Fruit fly (Drosophila melanogaster) whole organism, embryonic: ENCODE data around the gene CG34034.
A peak's percentile ranks its signal among the peaks of the same experiment; 100 is the strongest.

ENCODE experiments used
- BtbVII ChIP-seq: fragments of 200-800 bp; sonication (Bioruptor generic); optimal IDR thresholded peaks from 3 replicates; lab custom pipeline; 2017; ENCODE audit warnings: missing biosample characterization, mild to moderate bottlenecking, missing genetic modification characterization
- CG10321 ChIP-seq: fragments of 200-800 bp; sonication (Bioruptor generic); IDR thresholded peaks from 2 replicates; pipeline ENCODE4 v1.3.6; 2022; ENCODE audit warnings: missing biosample characterization, missing genetic modification characterization
- CG11456 ChIP-seq: fragments of 200-800 bp; sonication (Bioruptor generic); IDR thresholded peaks from 3 replicates; pipeline ENCODE4 v1.3.6; 2022; ENCODE audit warnings: missing biosample characterization, missing genetic modification characterization
- CG11695 ChIP-seq: fragments of 200-800 bp; sonication (Bioruptor generic); IDR thresholded peaks from 3 replicates; pipeline ENCODE4 v1.3.6; 2022; ENCODE audit warnings: missing biosample characterization, missing genetic modification characterization
- CG11723 ChIP-seq: fragments of 200-800 bp; sonication (Bioruptor generic); optimal IDR thresholded peaks from 2 replicates; lab custom pipeline; 2017; ENCODE audit warnings: missing biosample characterization, mild to moderate bottlenecking, missing genetic modification characterization
- CG12219 ChIP-seq: fragments of 200-800 bp; sonication (Bioruptor generic); optimal IDR thresholded peaks from 3 replicates; lab custom pipeline; 2018; ENCODE audit warnings: missing biosample characterization, mild to moderate bottlenecking, missing genetic modification characterization
- CG14710 ChIP-seq: fragments of 200-800 bp; sonication (Bioruptor generic); optimal IDR thresholded peaks from 3 replicates; lab custom pipeline; 2019; ENCODE audit warnings: missing biosample characterization, mild to moderate bottlenecking, missing genetic modification characterization, moderate library complexity
- CG15479 ChIP-seq: fragments of 200-800 bp; sonication (Bioruptor generic); optimal IDR thresholded peaks from 3 replicates; lab custom pipeline; 2019; ENCODE audit warnings: missing biosample characterization, mild to moderate bottlenecking, missing genetic modification characterization, moderate library complexity
- CG30020 ChIP-seq: fragments of 200-800 bp; optimal IDR thresholded peaks from 2 replicates; lab custom pipeline; 2019; ENCODE audit warnings: missing biosample characterization, mild to moderate bottlenecking, missing genetic modification characterization, moderate library complexity
- CG4854 ChIP-seq: fragments of 200-800 bp; sonication (Bioruptor generic); optimal IDR thresholded peaks from 2 replicates; lab custom pipeline; 2016; ENCODE audit warnings: missing biosample characterization, missing genetic modification characterization, inconsistent platforms
- CG5953 ChIP-seq: fragments of 200-800 bp; sonication (Bioruptor generic); IDR thresholded peaks from 2 replicates; pipeline ENCODE4 v1.3.6; 2022; ENCODE audit warnings: missing biosample characterization, missing genetic modification characterization
- CG6254 ChIP-seq: fragments of 200-800 bp; sonication (Bioruptor generic); optimal IDR thresholded peaks from 3 replicates; lab custom pipeline; 2017; ENCODE audit warnings: mild to moderate bottlenecking, missing biosample characterization, missing genetic modification reagents, missing genetic modification characterization
- CG8388 ChIP-seq: fragments of 200-800 bp; sonication (Bioruptor generic); optimal IDR thresholded peaks from 2 replicates; lab custom pipeline; 2019; ENCODE audit warnings: missing biosample characterization, mild to moderate bottlenecking, missing genetic modification characterization, moderate library complexity
- CTCF ChIP-seq: fragments of 200-800 bp; sonication (Bioruptor generic); optimal IDR thresholded peaks from 2 replicates; lab custom pipeline; 2017; ENCODE audit warnings: missing biosample characterization, mild to moderate bottlenecking, missing genetic modification characterization, moderate library complexity
- D19A ChIP-seq: fragments of 200-800 bp; optimal IDR thresholded peaks from 3 replicates; lab custom pipeline; 2019; ENCODE audit warnings: missing biosample characterization, mild to moderate bottlenecking, missing genetic modification characterization, moderate library complexity
- Dll ChIP-seq: fragments of 200-800 bp; sonication (Bioruptor generic); IDR thresholded peaks from 4 replicates; pipeline ENCODE4 v1.3.6; 2022; ENCODE audit warnings: missing biosample characterization, missing genetic modification characterization; ENCODE audit not compliant: partially characterized antibody
- Jarid2 ChIP-seq: fragments of 200-800 bp; sonication (Bioruptor generic); optimal IDR thresholded peaks from 3 replicates; lab custom pipeline; 2017; ENCODE audit warnings: mild to moderate bottlenecking, missing biosample characterization, missing genetic modification reagents, missing genetic modification characterization
- Mad ChIP-seq: fragments of 200-800 bp; sonication (Bioruptor generic); optimal IDR thresholded peaks from 2 replicates; lab custom pipeline; 2016; ENCODE audit warnings: missing biosample characterization, missing genetic modification characterization
- Mrtf ChIP-seq: fragments of 200-800 bp; sonication (Bioruptor generic); IDR thresholded peaks from 3 replicates; pipeline ENCODE4 v1.3.6; 2022; ENCODE audit warnings: missing biosample characterization, missing genetic modification characterization
- Nf-YC ChIP-seq: fragments of 200-800 bp; optimal IDR thresholded peaks from 3 replicates; lab custom pipeline; 2019; ENCODE audit warnings: missing biosample characterization, mild to moderate bottlenecking, missing genetic modification characterization, moderate library complexity
- Opbp ChIP-seq: fragments of 200-800 bp; sonication (Bioruptor generic); IDR thresholded peaks from 3 replicates; pipeline ENCODE4 v1.3.6; 2022; ENCODE audit warnings: missing biosample characterization, missing genetic modification characterization; ENCODE audit not compliant: partially characterized antibody
- Sin3A ChIP-seq: fragments of >200 bp; optimal IDR thresholded peaks from 2 replicates; lab custom pipeline; 2018
- Ssrp ChIP-seq: fragments of 200-800 bp; sonication (Bioruptor generic); optimal IDR thresholded peaks from 2 replicates; lab custom pipeline; 2018; ENCODE audit warnings: missing biosample characterization, mild to moderate bottlenecking, missing genetic modification characterization, moderate library complexity
- Trl ChIP-seq, 3 experiments: fragments of >200 bp in 2 of 3; fragments of 200-800 bp in 1 of 3; sonication (Bioruptor generic) in 1 of 3; optimal IDR thresholded peaks; 2 replicates in 1 of 3; 3 replicates in 2 of 3; lab custom pipeline; 2016 to 2017; ENCODE audit warnings: missing biosample characterization in 1 of 3, missing genetic modification characterization in 1 of 3
- abd-A ChIP-seq: fragments of 200-800 bp; sonication (Bioruptor generic); optimal IDR thresholded peaks from 3 replicates; lab custom pipeline; 2019; ENCODE audit warnings: missing biosample characterization, mild to moderate bottlenecking, missing genetic modification characterization, moderate library complexity
- aop ChIP-seq: fragments of 200-800 bp; sonication (Bioruptor generic); IDR thresholded peaks from 2 replicates; pipeline ENCODE4 v1.3.6; 2022; ENCODE audit warnings: missing biosample characterization, missing genetic modification characterization
- ato ChIP-seq: fragments of 200-800 bp; sonication (Bioruptor generic); IDR thresholded peaks from 2 replicates; pipeline ENCODE4 v1.3.6; 2022; ENCODE audit warnings: missing biosample characterization, missing genetic modification characterization; ENCODE audit not compliant: partially characterized antibody
- az2 ChIP-seq: fragments of 200-800 bp; sonication (Bioruptor generic); optimal IDR thresholded peaks from 3 replicates; lab custom pipeline; 2016; ENCODE audit warnings: missing biosample characterization, missing genetic modification characterization
- bowl ChIP-seq: fragments of 200-800 bp; sonication (Bioruptor generic); IDR thresholded peaks from 2 replicates; pipeline ENCODE4 v1.3.6; 2022; ENCODE audit warnings: missing biosample characterization, missing genetic modification characterization
- btn ChIP-seq: fragments of 200-800 bp; sonication (Bioruptor generic); optimal IDR thresholded peaks from 2 replicates; lab custom pipeline; 2016; ENCODE audit warnings: missing biosample characterization, missing genetic modification characterization
- cg ChIP-seq: fragments of 200-800 bp; sonication (Bioruptor generic); optimal IDR thresholded peaks from 3 replicates; lab custom pipeline; 2019; ENCODE audit warnings: missing biosample characterization, mild to moderate bottlenecking, missing genetic modification characterization, moderate library complexity
- cwo ChIP-seq: fragments of 200-800 bp; sonication (Bioruptor generic); optimal IDR thresholded peaks from 3 replicates; lab custom pipeline; 2017; ENCODE audit warnings: missing biosample characterization, missing genetic modification characterization, mild to moderate bottlenecking, moderate library complexity, missing genetic modification reagents
- dmrt99B ChIP-seq: fragments of 200-800 bp; sonication (Bioruptor generic); optimal IDR thresholded peaks from 2 replicates; lab custom pipeline; 2018; ENCODE audit warnings: missing biosample characterization, mild to moderate bottlenecking, missing genetic modification characterization, moderate library complexity
- dpn ChIP-seq, 2 experiments: fragments of 200-800 bp; sonication (Bioruptor generic); optimal IDR thresholded peaks; 3 replicates each; lab custom pipeline; 2016; ENCODE audit warnings: missing biosample characterization in 2 of 2, missing genetic modification characterization in 2 of 2
- ewg ChIP-seq: fragments of 200-800 bp; sonication (Bioruptor generic); optimal IDR thresholded peaks from 3 replicates; lab custom pipeline; 2017; ENCODE audit warnings: mild to moderate bottlenecking, missing biosample characterization, missing genetic modification reagents, missing genetic modification characterization
- fru ChIP-seq: fragments of >200 bp; optimal IDR thresholded peaks from 2 replicates; lab custom pipeline; 2017
- h ChIP-seq: fragments of >200 bp; optimal IDR thresholded peaks from 2 replicates; lab custom pipeline; 2017
- hb ChIP-seq: fragments of 200-800 bp; sonication (Bioruptor generic); IDR thresholded peaks from 3 replicates; pipeline ENCODE4 v1.3.6; 2022; ENCODE audit warnings: missing biosample characterization, missing genetic modification characterization; ENCODE audit not compliant: partially characterized antibody
- inv ChIP-seq: fragments of 200-800 bp; sonication (Bioruptor generic); IDR thresholded peaks from 2 replicates; pipeline ENCODE4 v1.3.6; 2022; ENCODE audit warnings: missing biosample characterization, missing genetic modification characterization; ENCODE audit not compliant: partially characterized antibody
- jumu ChIP-seq: fragments of 200-800 bp; sonication (Bioruptor generic); optimal IDR thresholded peaks from 3 replicates; lab custom pipeline; 2016; ENCODE audit warnings: missing biosample characterization, missing genetic modification characterization
- nau ChIP-seq: fragments of 200-800 bp; sonication (Bioruptor generic); optimal IDR thresholded peaks from 3 replicates; lab custom pipeline; 2017; ENCODE audit warnings: missing biosample characterization, mild to moderate bottlenecking, missing genetic modification characterization, missing genetic modification reagents
- nerfin-2 ChIP-seq: fragments of 200-800 bp; sonication (Bioruptor generic); IDR thresholded peaks from 2 replicates; pipeline ENCODE4 v1.3.6; 2022; ENCODE audit warnings: missing biosample characterization, missing genetic modification characterization; ENCODE audit not compliant: partially characterized antibody
- nmo ChIP-seq: fragments of 200-800 bp; sonication (Bioruptor generic); optimal IDR thresholded peaks from 2 replicates; lab custom pipeline; 2018; ENCODE audit warnings: missing biosample characterization, mild to moderate bottlenecking, missing genetic modification characterization, moderate library complexity
- org-1 ChIP-seq: fragments of 200-800 bp; sonication (Bioruptor generic); optimal IDR thresholded peaks from 2 replicates; lab custom pipeline; 2017; ENCODE audit warnings: missing biosample characterization, missing genetic modification characterization
- otp ChIP-seq: fragments of 200-800 bp; sonication (Bioruptor generic); IDR thresholded peaks from 3 replicates; pipeline ENCODE4, ENCODE4 v1.3.6; 2022; ENCODE audit warnings: missing biosample characterization, missing genetic modification characterization
- pan ChIP-seq, 4 experiments: fragments of >200 bp in 3 of 4; fragments of 200-800 bp in 1 of 4; sonication (Bioruptor generic) in 1 of 4; optimal IDR thresholded peaks in 3 of 4; IDR thresholded peaks in 1 of 4; 2 replicates each; pipeline versions ENCODE4 v1.3.6 to Lab custom; 2017 to 2022; ENCODE audit warnings: missing biosample characterization in 2 of 4, missing genetic modification characterization in 2 of 4, mixed read lengths in 1 of 4
- peb ChIP-seq: fragments of 200-800 bp; sonication (Bioruptor generic); IDR thresholded peaks from 2 replicates; pipeline ENCODE4 v1.3.6; 2022; ENCODE audit warnings: missing biosample characterization, missing genetic modification characterization
- ro ChIP-seq: fragments of 200-800 bp; sonication (Bioruptor generic); IDR thresholded peaks from 2 replicates; pipeline ENCODE4 v1.3.6; 2022; ENCODE audit warnings: missing biosample characterization, missing genetic modification characterization
- shn ChIP-seq: fragments of 200-800 bp; sonication (Bioruptor generic); optimal IDR thresholded peaks from 3 replicates; lab custom pipeline; 2016; ENCODE audit warnings: missing biosample characterization, missing genetic modification characterization
- tin ChIP-seq: fragments of 200-800 bp; sonication (Bioruptor generic); optimal IDR thresholded peaks from 3 replicates; lab custom pipeline; 2016; ENCODE audit warnings: missing biosample characterization, missing genetic modification characterization
- ttk ChIP-seq: fragments of 200-800 bp; sonication (Bioruptor generic); IDR thresholded peaks from 2 replicates; pipeline ENCODE4 v2.1.2; 2022; ENCODE audit warnings: missing biosample characterization, missing genetic modification characterization

The CG34034 gene

dm6 chr3R:21781448-21781847 is 42.5 kb upstream of the CG34034 start (continued):
- TF ChIP-seq shn (GFP tag; lab: Kevin White, UChicago) (peak; percentile 46), Trl (optimal IDR thresholded peaks at IDR 0.05; lab: Kevin White, UChicago) (no peak), Trl (GFP tag; optimal IDR thresholded peaks at IDR 0.05; lab: Kevin White, UChicago) (peak; percentile 68), CG15479 (GFP tag; lab: Kevin White, UChicago) (no peak), Mrtf (peak; percentile 63; the same call in 1 of the 3 replicates), hb (no peak), az2 (GFP tag; lab: Kevin White, UChicago) (peak; percentile 63), org-1 (peak; percentile 18), Jarid2 (GFP tag; lab: Kevin White, UChicago) (no peak), h (no peak), Opbp (GFP tag; lab: Robert Waterston, UW) (no peak), CG4854 (GFP tag; lab: Kevin White, UChicago) (peak; percentile 10), Ssrp (tag; lab: Kevin White, UChicago) (peak; percentile 59), CG30020 (tag; lab: Kevin White, UChicago) (no peak), nmo (GFP tag; lab: Kevin White, UChicago) (peak; percentile 76), dmrt99B (peak; percentile 77), dpn (GFP tag; optimal IDR thresholded peaks at IDR 0.05; lab: Kevin White, UChicago) (peak; percentile 63 to 65), CG6254 (GFP tag; lab: Kevin White, UChicago) (peak; percentile 41), D19A (tag; lab: Kevin White, UChicago) (peak; percentile 58), ewg (GFP tag; lab: Kevin White, UChicago) (peak; percentile 33), aop (no peak), nerfin-2 (GFP tag; lab: Robert Waterston, UW) (no peak), nau (GFP tag; lab: Kevin White, UChicago) (peak; percentile 62), inv (no peak), CG10321 (GFP tag; lab: Robert Waterston, UW) (no peak), tin (GFP tag; lab: Kevin White, UChicago) (peak; percentile 55), CG8388 (GFP tag; lab: Kevin White, UChicago) (no peak), BtbVII (GFP tag; lab: Kevin White, UChicago) (peak; percentile 69), jumu (GFP tag; lab: Kevin White, UChicago) (peak; percentile 11), Sin3A (lab: Kevin White, UChicago) (no peak), btn (GFP tag; lab: Kevin White, UChicago) (no peak), Mad (GFP tag; lab: Kevin White, UChicago) (peak; percentile 51), CG11456 (peak; percentile 66; the same call in 2 of the 3 replicates), pan (optimal IDR thresholded peaks at IDR 0.05; lab: Kevin White, UChicago) (no peak), pan (GFP tag; optimal IDR thresholded peaks at IDR 0.05 in 1 of 2, IDR thresholded peaks at IDR 0.05 in 1 of 2) (peak in 1 of 2 experiments; percentile 65), cg (no peak), abd-A (tag; lab: Kevin White, UChicago) (no peak), bowl (no peak; the same call in 1 of the 2 replicates), CG11695 (GFP tag; lab: Robert Waterston, UW) (peak; percentile 82), cwo (GFP tag; lab: Kevin White, UChicago) (peak; percentile 36), fru (no peak), Nf-YC (tag; lab: Kevin White, UChicago) (no peak), Dll (no peak), CG12219 (peak; percentile 62), otp (GFP tag; lab: Robert Waterston, UW) (peak; percentile 36; the same call in 1 of the 3 replicates), ro (no peak), CTCF (no peak), CG14710 (tag; lab: Kevin White, UChicago) (peak; percentile 58), CG11723 (GFP tag; lab: Kevin White, UChicago) (no peak), peb (GFP tag; lab: Robert Waterston, UW) (0 out of 2 replicates have a peak, but pooled peaks have one; percentile 34), ato (GFP tag; lab: Robert Waterston, UW) (no peak), ttk (GFP tag; lab: Robert Waterston, UW) (0 out of 2 replicates have a peak, but pooled peaks have one; percentile 21), CG5953 (GFP tag; lab: Robert Waterston, UW) (no peak)
